Worm (Caenorhabditis elegans) whole organism, young adult: ENCODE measurements around the gene dhs-26.

Experiments used
- pha-4 ChIP-seq: fragments of 150-350 bp; sonication (generic microtip); optimal IDR thresholded peaks from 2 replicates; lab custom pipeline; 2014; ENCODE audit warnings: missing biosample characterization, missing genetic modification reagents, missing genetic modification characterization
- somi-1 ChIP-seq: fragments of 200-800 bp; sonication (Bioruptor generic); optimal IDR thresholded peaks from 2 replicates; lab custom pipeline; 2018; ENCODE audit warnings: mild to moderate bottlenecking, missing genetic modification characterization, missing compliant biosample characterization
- tbx-9 ChIP-seq: sonication (generic microtip); optimal IDR thresholded peaks from 2 replicates; lab custom pipeline; 2016; ENCODE audit warnings: borderline replicate concordance, missing genetic modification characterization, inconsistent platforms, missing compliant biosample characterization

DNA sequence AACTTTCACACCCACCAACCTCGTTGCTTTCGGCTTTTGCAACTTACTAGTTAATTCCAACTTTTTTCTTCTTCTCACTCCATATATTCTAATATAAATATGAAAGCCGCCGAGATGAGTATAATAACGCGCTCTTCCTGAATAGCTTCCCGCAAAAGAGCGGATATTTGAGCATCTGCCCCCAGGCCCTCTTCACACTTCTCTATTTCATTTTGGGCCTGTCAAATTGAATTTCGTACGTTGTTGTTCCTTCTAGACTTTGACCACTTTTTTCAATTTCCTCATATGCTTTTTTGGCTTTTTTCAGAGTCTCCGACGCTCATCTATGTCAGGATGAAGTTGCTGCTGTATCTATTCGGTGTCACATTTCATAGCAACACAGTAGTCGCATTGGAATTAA, 47.3 kb downstream of the dhs-26 start, which contains the start of gene ddr-2:
- TF ChIP-seq somi-1 (GFP tag; lab: Kevin White, UChicago) (no peak), pha-4 (tag; lab: Kevin White, UChicago) (no peak), tbx-9 (tag; lab: Kevin White, UChicago) (no peak)
